Fruit fly (Drosophila melanogaster) whole organism: ENCODE measurements around the gene Tie.

Experiments
- CG8478 ChIP-seq: fragments of >200 bp; optimal IDR thresholded peaks from 2 replicates; lab custom pipeline; 2018; ENCODE audit warnings: inconsistent platforms
- Dll ChIP-seq: fragments of >200 bp; optimal IDR thresholded peaks from 2 replicates; lab custom pipeline; 2017
- EcR ChIP-seq, 2 experiments: fragments of >200 bp; optimal IDR thresholded peaks; 2 replicates each; lab custom pipeline; 2017; ENCODE audit warnings: missing biosample characterization in 2 of 2, missing genetic modification characterization in 2 of 2, missing genetic modification reagents in 2 of 2
- pan ChIP-seq: fragments of >200 bp; optimal IDR thresholded peaks from 2 replicates; lab custom pipeline; 2017
- psq ChIP-seq: fragments of >200 bp; optimal IDR thresholded peaks from 2 replicates; lab custom pipeline; 2017
- usp ChIP-seq: fragments of >200 bp; optimal IDR thresholded peaks from 2 replicates; lab custom pipeline; 2017; ENCODE audit warnings: missing biosample characterization, missing genetic modification characterization, mixed read lengths

Gene Tie

dm6 chr3L:4531941-4532478 lies at the start of gene Tie:
Gene Tie (minus strand): TSS chr3L:4532145.
- TF ChIP-seq EcR (GFP tag; optimal IDR thresholded peaks at IDR 0.05; lab: Kevin White, UChicago) (no peak), psq (lab: Kevin White, UChicago) (no peak), usp (no peak), Dll (lab: Kevin White, UChicago) (no peak), CG8478 (lab: Kevin White, UChicago) (no peak), pan (lab: Kevin White, UChicago) (no peak)

dm6 chr3L:4575392-4575791 lies 43.4 kb upstream of the Tie start:
- TF ChIP-seq CG8478 (lab: Kevin White, UChicago) (no peak), pan (lab: Kevin White, UChicago) (no peak), EcR (GFP tag; optimal IDR thresholded peaks at IDR 0.05; lab: Kevin White, UChicago) (no peak), psq (lab: Kevin White, UChicago) (no peak)

dm6 chr3L:4574439-4574838 lies 42.5 kb upstream of the Tie start:
- TF ChIP-seq EcR (GFP tag; optimal IDR thresholded peaks at IDR 0.05; lab: Kevin White, UChicago) (no peak), usp (no peak), psq (lab: Kevin White, UChicago) (no peak), Dll (lab: Kevin White, UChicago) (no peak), CG8478 (lab: Kevin White, UChicago) (no peak)

dm6 chr3L:4556831-4557355 lies 24.9 kb upstream of the Tie start:
- TF ChIP-seq CG8478 (lab: Kevin White, UChicago) (no peak), usp (no peak), pan (lab: Kevin White, UChicago) (no peak)

- TF ChIP-seq EcR (GFP tag; optimal IDR thresholded peaks at IDR 0.05; lab: Kevin White, UChicago) (no peak), usp (no peak), CG8478 (lab: Kevin White, UChicago) (no peak), Dll (lab: Kevin White, UChicago) (no peak)
These were observed 23.8 kb upstream of the Tie start, which contains the start of gene CG42540 for dm6 chr3L:4555787-4556186. Gene CG42540 (plus strand): TSS chr3L:4556087.

dm6 chr3L:4555136-4555535 lies 23.2 kb upstream of the Tie start, which contains the start of gene CG33777:
Gene CG33777 (minus strand): TSS chr3L:4555236.
- TF ChIP-seq psq (lab: Kevin White, UChicago) = no peak
- no peak for TF ChIP-seq usp
- TF ChIP-seq CG8478 (lab: Kevin White, UChicago) = no peak
- TF ChIP-seq EcR (GFP tag; optimal IDR thresholded peaks at IDR 0.05; lab: Kevin White, UChicago) = no peak
- no peak for TF ChIP-seq Dll (lab: Kevin White, UChicago)
- no peak for TF ChIP-seq pan (lab: Kevin White, UChicago)

- TF ChIP-seq CG8478 (lab: Kevin White, UChicago) (no peak), Dll (lab: Kevin White, UChicago) (no peak), pan (lab: Kevin White, UChicago) (no peak), EcR (GFP tag; optimal IDR thresholded peaks at IDR 0.05; lab: Kevin White, UChicago) (no peak), psq (lab: Kevin White, UChicago) (no peak), usp (no peak)
These were observed 22.3 kb upstream of the Tie start for dm6 chr3L:4554216-4554615.

dm6 chr3L:4553395-4553794 lies 21.4 kb upstream of the Tie start:
- no peak for TF ChIP-seq pan (lab: Kevin White, UChicago)
- no peak for TF ChIP-seq EcR (GFP tag; optimal IDR thresholded peaks at IDR 0.05; lab: Kevin White, UChicago)
- TF ChIP-seq Dll (lab: Kevin White, UChicago) = no peak
- no peak for TF ChIP-seq CG8478 (lab: Kevin White, UChicago)
- TF ChIP-seq usp = no peak
- TF ChIP-seq psq (lab: Kevin White, UChicago) = no peak

- TF ChIP-seq CG8478 (lab: Kevin White, UChicago) (no peak), psq (lab: Kevin White, UChicago) (no peak), EcR (GFP tag; optimal IDR thresholded peaks at IDR 0.05; lab: Kevin White, UChicago) (no peak), usp (no peak), Dll (lab: Kevin White, UChicago) (no peak), pan (lab: Kevin White, UChicago) (no peak)
These were observed 19.9 kb upstream of the Tie start for dm6 chr3L:4551810-4552209.

- no peak for TF ChIP-seq EcR (GFP tag; optimal IDR thresholded peaks at IDR 0.05; lab: Kevin White, UChicago)
- no peak for TF ChIP-seq Dll (lab: Kevin White, UChicago)
- no peak for TF ChIP-seq psq (lab: Kevin White, UChicago)
- no peak for TF ChIP-seq pan (lab: Kevin White, UChicago)
- TF ChIP-seq CG8478 (lab: Kevin White, UChicago) = no peak
- no peak for TF ChIP-seq usp
These were observed 18.3 kb upstream of the Tie start for dm6 chr3L:4550153-4550802.

dm6 chr3L:4549341-4549740 lies 17.4 kb upstream of the Tie start:
- TF ChIP-seq CG8478 (lab: Kevin White, UChicago) = no peak
- no peak for TF ChIP-seq usp
- TF ChIP-seq EcR (GFP tag; optimal IDR thresholded peaks at IDR 0.05; lab: Kevin White, UChicago) = no peak
- TF ChIP-seq Dll (lab: Kevin White, UChicago) = no peak
- no peak for TF ChIP-seq psq (lab: Kevin White, UChicago)
- TF ChIP-seq pan (lab: Kevin White, UChicago) = no peak

- TF ChIP-seq usp = no peak
- TF ChIP-seq Dll (lab: Kevin White, UChicago) = no peak
- TF ChIP-seq pan (lab: Kevin White, UChicago) = no peak
- TF ChIP-seq EcR (GFP tag; optimal IDR thresholded peaks at IDR 0.05; lab: Kevin White, UChicago) = no peak
- TF ChIP-seq psq (lab: Kevin White, UChicago) = no peak
- no peak for TF ChIP-seq CG8478 (lab: Kevin White, UChicago)
These were observed 16.4 kb upstream of the Tie start for dm6 chr3L:4548380-4548779.
